Worm (Caenorhabditis elegans) whole organism, midembryonic: ENCODE results near the gene F55G1.7.
A peak's percentile ranks its signal among the peaks of the same experiment; 100 is the strongest.

Experiments used
- T22C8.4 ChIP-seq: fragments of 200-800 bp; sonication (Bioruptor generic); IDR thresholded peaks from 2 replicates; pipeline ENCODE4 v1.3.6; 2022; ENCODE audit warnings: missing genetic modification characterization, missing compliant biosample characterization
- cog-1 ChIP-seq: sonication (generic microtip); optimal IDR thresholded peaks from 2 replicates; lab custom pipeline; 2016; ENCODE audit warnings: missing genetic modification characterization, missing compliant biosample characterization
- flt-1 ChIP-seq: fragments of 200-800 bp; sonication (Bioruptor generic); IDR thresholded peaks from 2 replicates; pipeline ENCODE4 v1.3.6; 2022; ENCODE audit warnings: missing genetic modification characterization, missing compliant biosample characterization
- klf-2 ChIP-seq: fragments of 200-800 bp; sonication (Bioruptor generic); conservative IDR thresholded peaks from 2 replicates; pipeline ENCODE4 v1.3.6; 2022; ENCODE audit warnings: missing genetic modification reagents, missing genetic modification characterization, missing compliant biosample characterization
- med-1 ChIP-seq: sonication (generic microtip); optimal IDR thresholded peaks from 2 replicates; lab custom pipeline; 2017; ENCODE audit warnings: missing genetic modification characterization, mild to moderate bottlenecking, missing compliant biosample characterization, antibody characterized with exemption, missing genetic modification reagents; ENCODE audit not compliant: insufficient read depth
- ref-1 ChIP-seq: fragments of 200-800 bp; sonication (Bioruptor generic); conservative IDR thresholded peaks from 2 replicates; pipeline ENCODE4 v1.3.6; 2022; ENCODE audit warnings: missing genetic modification reagents, missing genetic modification characterization, missing compliant biosample characterization
- tab-1 ChIP-seq: fragments of 200-800 bp; sonication (Bioruptor generic); IDR thresholded peaks from 2 replicates; pipeline ENCODE4 v1.3.6; 2022; ENCODE audit warnings: missing genetic modification characterization, missing compliant biosample characterization
- ztf-23 ChIP-seq: fragments of 200-800 bp; sonication (Bioruptor generic); IDR thresholded peaks from 2 replicates; pipeline ENCODE4 v1.3.6; 2022; ENCODE audit warnings: missing genetic modification reagents, missing genetic modification characterization, missing compliant biosample characterization
- ztf-29 ChIP-seq: fragments of 200-800 bp; sonication (Bioruptor generic); IDR thresholded peaks from 2 replicates; pipeline ENCODE4 v1.3.6; 2022; ENCODE audit warnings: missing genetic modification reagents, missing genetic modification characterization, missing compliant biosample characterization

Gene F55G1.7

DNA sequence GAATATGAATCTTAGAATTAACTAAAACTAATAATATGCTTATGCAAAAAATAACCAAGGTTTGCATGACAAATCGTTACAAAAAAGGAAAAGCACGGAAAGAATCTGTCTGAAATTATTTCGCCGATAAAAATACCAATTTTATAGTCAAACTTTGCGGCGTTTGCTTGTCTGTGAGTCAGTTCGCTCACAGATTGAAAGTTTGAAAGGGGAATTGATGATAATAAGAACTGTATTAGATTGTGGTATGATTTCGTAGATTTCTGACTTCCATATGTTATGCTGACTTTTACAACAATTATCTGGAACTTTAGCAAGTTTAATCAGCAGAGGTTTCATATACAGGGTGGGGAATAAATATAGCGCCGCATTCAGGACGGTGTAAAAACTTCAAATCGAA, 9.4 kb downstream of the F55G1.7 start, which contains the start of gene F13B6.2:
F13B6.2 (minus strand) TSS at position 101 of the 400 bp plus-strand sequence.
- TF ChIP-seq flt-1 (GFP tag; lab: Robert Waterston, UW) (no peak), ztf-23 (no peak), cog-1 (tag; lab: Kevin White, UChicago) (no peak), ref-1 (GFP tag; lab: Robert Waterston, UW) (no peak), T22C8.4 (GFP tag; lab: Robert Waterston, UW) (no peak), tab-1 (GFP tag; lab: Robert Waterston, UW) (no peak), klf-2 (GFP tag; lab: Robert Waterston, UW) (no peak), med-1 (no peak), ztf-29 (GFP tag; lab: Robert Waterston, UW) (no peak)

DNA sequence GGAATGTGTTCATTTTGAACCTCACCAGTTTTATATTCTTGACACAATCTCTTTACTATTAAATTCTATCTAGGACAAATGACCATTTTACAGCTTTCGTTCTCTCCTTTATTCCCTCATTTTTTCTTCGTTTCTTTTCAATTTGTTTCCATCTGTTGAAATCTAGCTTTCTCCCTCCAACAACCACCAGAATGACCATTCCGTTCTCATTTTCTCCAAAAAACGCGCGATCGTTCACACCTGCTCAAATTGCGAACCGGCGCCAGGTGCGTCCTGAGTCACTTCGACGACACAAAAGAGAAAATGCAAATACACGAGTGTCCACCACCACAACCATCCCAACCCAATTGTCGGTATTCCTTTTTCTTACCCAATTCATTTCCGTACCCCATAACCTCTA, 13.4 kb downstream of the F55G1.7 start, which contains the start of gene F13B6.1:
F13B6.1 (plus strand) TSS at position 301 of the 400 bp plus-strand sequence.
- no peak for TF ChIP-seq T22C8.4 (GFP tag; lab: Robert Waterston, UW)
- TF ChIP-seq med-1 = no peak
- no peak for TF ChIP-seq cog-1 (tag; lab: Kevin White, UChicago)

DNA sequence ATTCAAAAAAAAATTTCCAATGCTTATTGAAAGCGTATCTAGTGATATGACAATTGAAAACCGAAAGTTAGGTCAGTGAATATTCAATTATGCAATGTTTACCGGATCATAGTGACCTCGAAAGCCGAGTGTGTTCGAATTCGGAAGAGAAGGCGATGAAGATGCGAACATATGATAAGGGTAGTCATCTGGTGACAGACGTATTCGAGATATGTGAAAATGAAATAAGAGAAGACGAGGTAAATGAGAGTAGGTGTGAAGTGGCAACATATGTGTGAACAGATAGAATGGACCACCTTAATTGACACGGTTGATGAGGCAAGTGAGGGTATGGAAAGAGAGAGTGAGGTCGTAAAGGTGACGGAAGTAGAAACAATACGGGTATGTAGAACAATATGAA, 14.7 kb downstream of the F55G1.7 start:
- TF ChIP-seq klf-2 (GFP tag; lab: Robert Waterston, UW) (no peak), ztf-29 (GFP tag; lab: Robert Waterston, UW) (peak; percentile 5; the same call in 1 of the 2 replicates)

DNA sequence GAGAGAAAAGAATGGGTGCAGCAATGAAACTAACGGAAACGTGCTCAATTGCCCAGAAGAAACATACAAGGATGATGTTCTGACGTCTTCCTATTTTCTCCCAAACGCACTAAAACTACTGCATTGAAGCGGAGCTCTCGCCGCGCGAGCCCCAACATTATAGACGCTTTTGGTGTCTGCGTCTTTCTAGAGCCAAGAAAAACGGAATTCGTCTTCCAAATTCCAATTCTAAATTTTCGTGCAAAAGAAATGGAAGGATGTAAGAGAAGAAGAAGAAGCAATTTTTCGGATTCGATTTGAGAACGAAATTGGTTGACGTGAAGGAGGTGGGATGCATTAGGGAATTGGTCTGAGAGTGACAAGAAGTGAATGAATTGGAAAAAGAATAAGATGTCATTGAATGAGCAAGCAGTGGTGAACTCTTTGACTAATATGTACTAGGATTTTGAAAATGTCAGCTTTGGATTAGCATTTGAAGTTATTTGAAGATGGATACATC, 15.9 kb downstream of the F55G1.7 start:
- TF ChIP-seq klf-2 (GFP tag; lab: Robert Waterston, UW) = no peak
- no peak for TF ChIP-seq ztf-29 (GFP tag; lab: Robert Waterston, UW)
- TF ChIP-seq ref-1 (GFP tag; lab: Robert Waterston, UW) = no peak
- no peak for TF ChIP-seq T22C8.4 (GFP tag; lab: Robert Waterston, UW)
- no peak for TF ChIP-seq cog-1 (tag; lab: Kevin White, UChicago)
- no peak for TF ChIP-seq flt-1 (GFP tag; lab: Robert Waterston, UW)
- no peak for TF ChIP-seq ztf-23
- no peak for TF ChIP-seq med-1
- TF ChIP-seq tab-1 (GFP tag; lab: Robert Waterston, UW) = no peak

DNA sequence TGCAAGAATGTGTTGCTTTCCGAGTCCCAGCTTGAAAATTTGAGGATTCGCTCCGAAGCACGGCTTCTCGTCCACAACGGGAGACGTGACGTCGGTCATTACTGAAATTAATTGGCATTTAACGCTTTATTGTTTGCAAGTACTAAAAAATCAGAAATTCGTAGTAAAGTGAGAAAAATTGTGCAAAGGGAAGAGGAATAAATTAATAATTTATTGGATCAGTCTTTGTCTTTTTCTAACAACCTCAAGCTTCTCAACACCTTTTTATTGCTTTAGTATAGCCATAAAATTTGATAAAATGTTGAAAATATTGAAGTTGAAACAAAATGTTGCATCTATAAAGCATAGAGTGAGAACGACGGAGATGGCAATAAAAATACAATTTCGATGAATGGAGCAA, 18.3 kb downstream of the F55G1.7 start, which contains the start of gene tes-1:
tes-1 (minus strand) TSS at position 101 of the 400 bp plus-strand sequence.
- TF ChIP-seq med-1 (no peak), flt-1 (GFP tag; lab: Robert Waterston, UW) (no peak), cog-1 (tag; lab: Kevin White, UChicago) (no peak), ztf-29 (GFP tag; lab: Robert Waterston, UW) (no peak), ref-1 (GFP tag; lab: Robert Waterston, UW) (no peak)

DNA sequence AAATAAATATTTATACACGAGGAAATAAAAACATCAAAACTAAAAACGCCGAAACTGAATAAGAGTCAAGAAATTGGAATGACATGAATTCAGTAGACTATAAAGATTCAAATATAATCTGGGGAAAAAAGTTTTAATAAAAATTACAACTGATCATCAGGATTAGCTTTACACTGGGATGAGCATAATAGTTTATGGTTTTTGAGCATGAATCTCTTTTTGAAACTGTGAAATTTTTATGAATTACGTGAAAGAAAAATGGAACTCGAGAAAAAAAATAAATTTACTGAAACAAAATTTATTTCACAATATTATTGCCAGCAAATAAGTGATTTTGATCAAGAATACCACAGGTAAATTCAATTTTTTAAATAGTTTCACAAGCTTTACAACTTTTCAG, 22.1 kb downstream of the F55G1.7 start, which contains the start of gene B0496.2:
B0496.2 (plus strand) TSS at position 301 of the 400 bp plus-strand sequence.
- TF ChIP-seq ref-1 (GFP tag; lab: Robert Waterston, UW) (no peak), med-1 (no peak), cog-1 (tag; lab: Kevin White, UChicago) (no peak), ztf-23 (no peak), klf-2 (GFP tag; lab: Robert Waterston, UW) (no peak), T22C8.4 (GFP tag; lab: Robert Waterston, UW) (no peak), flt-1 (GFP tag; lab: Robert Waterston, UW) (no peak)

DNA sequence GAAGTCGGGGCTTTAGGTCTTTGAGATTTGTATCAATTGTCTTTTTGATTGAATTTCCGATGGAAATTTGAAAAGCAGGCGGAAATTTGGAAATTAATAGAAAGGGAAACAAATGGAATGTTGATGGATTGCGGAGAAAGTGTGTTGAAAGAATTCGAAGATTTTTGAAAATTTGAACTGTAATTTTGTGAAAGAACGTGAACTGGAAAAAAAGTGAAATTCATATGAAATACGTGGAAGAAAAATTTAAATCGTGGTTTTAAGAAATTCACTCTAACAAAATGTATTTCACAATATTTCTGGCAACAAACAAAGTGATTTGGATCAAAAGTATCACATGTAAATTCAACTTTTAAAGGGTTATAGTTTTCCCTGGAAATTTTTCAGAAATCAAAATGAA, 23.6 kb downstream of the F55G1.7 start, which contains the start of gene B0496.1:
B0496.1 (plus strand) TSS at position 301 of the 400 bp plus-strand sequence.
- TF ChIP-seq flt-1 (GFP tag; lab: Robert Waterston, UW) (no peak), tab-1 (GFP tag; lab: Robert Waterston, UW) (no peak), T22C8.4 (GFP tag; lab: Robert Waterston, UW) (no peak), cog-1 (tag; lab: Kevin White, UChicago) (no peak), ref-1 (GFP tag; lab: Robert Waterston, UW) (no peak), med-1 (no peak), ztf-23 (no peak)

DNA sequence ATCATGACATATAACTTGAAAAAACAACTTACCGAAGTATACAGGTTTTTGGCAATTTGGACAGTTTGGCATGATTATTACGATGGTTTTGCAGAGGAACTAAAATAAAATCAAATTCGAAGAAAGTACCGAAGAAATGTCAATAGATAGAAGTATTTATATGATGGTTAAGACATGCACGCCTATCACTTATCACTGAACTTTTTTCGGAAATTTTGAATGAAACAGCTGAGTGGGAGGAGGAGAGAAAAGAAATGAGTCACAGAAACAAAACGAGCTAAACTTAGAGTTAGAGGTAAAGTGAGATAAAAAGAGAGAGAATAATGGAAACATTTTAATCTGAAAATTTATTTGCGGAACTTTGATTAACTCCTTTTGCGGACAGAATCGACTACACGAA, 24.4 kb downstream of the F55G1.7 start, which contains the start of gene valv-1:
valv-1 (minus strand) TSS at position 101 of the 400 bp plus-strand sequence.
- no peak for TF ChIP-seq flt-1 (GFP tag; lab: Robert Waterston, UW)
- no peak for TF ChIP-seq T22C8.4 (GFP tag; lab: Robert Waterston, UW)
- no peak for TF ChIP-seq med-1
- no peak for TF ChIP-seq cog-1 (tag; lab: Kevin White, UChicago)
- TF ChIP-seq ref-1 (GFP tag; lab: Robert Waterston, UW) = no peak
- TF ChIP-seq ztf-29 (GFP tag; lab: Robert Waterston, UW) = no peak
- TF ChIP-seq ztf-23 = no peak
- no peak for TF ChIP-seq klf-2 (GFP tag; lab: Robert Waterston, UW)
- TF ChIP-seq tab-1 (GFP tag; lab: Robert Waterston, UW) = no peak

DNA sequence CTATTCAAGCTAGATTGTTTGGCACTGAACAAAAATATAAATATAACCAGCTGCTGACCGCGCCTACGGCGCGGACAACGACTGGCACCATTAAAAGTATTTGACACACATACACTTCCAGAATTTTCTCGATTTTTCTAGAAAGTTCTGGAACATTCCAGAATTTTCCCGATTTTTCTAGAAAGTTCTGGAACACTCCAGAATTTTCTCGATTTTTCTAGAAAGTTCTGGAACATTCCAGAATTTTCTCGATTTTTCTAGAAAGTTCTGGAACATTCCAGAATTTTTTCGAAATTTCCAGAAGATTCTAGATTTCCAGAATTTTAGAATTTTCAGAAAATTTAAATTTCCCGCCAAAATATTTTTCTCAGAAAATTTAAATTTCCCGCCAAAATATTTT, 28.6 kb downstream of the F55G1.7 start:
- TF ChIP-seq flt-1 (GFP tag; lab: Robert Waterston, UW) = 0 out of 2 replicates have a peak, but pooled peaks have one; percentile 37

DNA sequence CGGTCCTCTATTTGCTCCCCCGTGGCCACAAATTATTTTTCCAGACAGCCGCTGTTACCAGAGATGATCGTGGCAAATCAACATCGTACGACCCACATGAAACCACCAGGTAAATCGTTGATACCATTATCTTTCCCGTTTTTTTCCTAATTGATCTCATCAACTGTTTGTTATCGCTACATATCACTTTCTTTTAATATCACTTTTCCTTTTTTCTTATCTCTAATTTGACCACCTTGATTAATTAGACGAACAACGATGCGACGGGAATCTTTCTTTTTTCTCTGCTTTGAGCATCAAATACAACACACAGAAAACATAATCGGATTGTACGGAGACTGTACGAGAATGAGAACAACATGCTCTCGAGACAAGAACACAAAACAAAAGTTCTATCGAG, 29.4 kb downstream of the F55G1.7 start:
- TF ChIP-seq klf-2 (GFP tag; lab: Robert Waterston, UW) (no peak), flt-1 (GFP tag; lab: Robert Waterston, UW) (no peak), tab-1 (GFP tag; lab: Robert Waterston, UW) (no peak), ztf-29 (GFP tag; lab: Robert Waterston, UW) (no peak), ref-1 (GFP tag; lab: Robert Waterston, UW) (no peak)
